Fruit fly (Drosophila melanogaster) whole organism, prepupa: ENCODE measurements around the gene EMC3.

Experiments
- CG10669 ChIP-seq: fragments of 200-800 bp; sonication (Bioruptor generic); optimal IDR thresholded peaks from 3 replicates; lab custom pipeline; 2018; ENCODE audit warnings: missing biosample characterization, mild to moderate bottlenecking, missing genetic modification characterization, moderate library complexity
- CG15336 ChIP-seq: fragments of 200-800 bp; sonication (Bioruptor generic); IDR thresholded peaks from 2 replicates; pipeline ENCODE4 v1.3.6; 2022; ENCODE audit warnings: missing biosample characterization, missing genetic modification characterization
- CG1621 ChIP-seq: fragments of 200-800 bp; sonication (Bioruptor generic); optimal IDR thresholded peaks from 3 replicates; lab custom pipeline; 2018; ENCODE audit warnings: missing biosample characterization, mild to moderate bottlenecking, missing genetic modification characterization
- CG32006 ChIP-seq: fragments of 200-800 bp; sonication (Bioruptor generic); optimal IDR thresholded peaks from 3 replicates; lab custom pipeline; 2017; ENCODE audit warnings: missing biosample characterization, mild to moderate bottlenecking, missing genetic modification characterization
- CG6163 ChIP-seq: fragments of 200-800 bp; sonication (Bioruptor generic); IDR thresholded peaks from 3 replicates; pipeline ENCODE4 v1.3.6; 2022; ENCODE audit warnings: missing biosample characterization, missing genetic modification characterization
- CG6808 ChIP-seq: fragments of 200-800 bp; sonication (Bioruptor generic); optimal IDR thresholded peaks from 3 replicates; lab custom pipeline; 2017; ENCODE audit warnings: missing biosample characterization, missing genetic modification characterization, mild to moderate bottlenecking, moderate library complexity, missing genetic modification reagents
- CG6854 ChIP-seq: fragments of 200-800 bp; sonication (Bioruptor generic); optimal IDR thresholded peaks from 2 replicates; lab custom pipeline; 2017; ENCODE audit warnings: missing biosample characterization, mild to moderate bottlenecking, missing genetic modification characterization
- dac ChIP-seq: fragments of 200-800 bp; sonication (Bioruptor generic); optimal IDR thresholded peaks from 2 replicates; lab custom pipeline; 2017; ENCODE audit warnings: missing biosample characterization, mild to moderate bottlenecking, missing genetic modification characterization
- topi ChIP-seq: fragments of 200-800 bp; sonication (Bioruptor generic); optimal IDR thresholded peaks from 3 replicates; lab custom pipeline; 2016; ENCODE audit warnings: missing biosample characterization, missing genetic modification characterization

DNA sequence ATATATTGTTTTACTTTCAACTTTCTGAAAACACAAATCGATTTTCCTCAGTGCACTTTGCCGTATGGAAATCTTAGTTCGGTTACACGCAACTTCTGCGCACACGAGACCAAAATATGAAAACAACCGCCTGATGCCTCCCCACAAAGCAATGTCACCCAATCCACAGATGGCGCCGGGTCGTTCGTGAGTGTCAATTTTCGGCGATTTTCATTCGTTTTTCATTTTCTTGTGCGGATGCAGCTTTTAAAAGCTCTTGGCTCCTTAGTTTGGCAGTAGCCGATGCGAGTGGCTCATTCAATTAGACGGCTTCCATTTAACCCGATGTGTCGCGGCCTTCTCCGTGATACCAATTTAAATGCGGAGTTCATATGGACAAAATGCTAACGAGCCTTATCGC, 8.3 kb downstream of the EMC3 start, which contains the start of gene CG6431:
- no peak for TF ChIP-seq CG6163
- no peak for TF ChIP-seq CG1621 (tag; lab: Kevin White, UChicago)
- no peak for TF ChIP-seq CG32006 (GFP tag; lab: Kevin White, UChicago)
- no peak for TF ChIP-seq CG10669 (GFP tag; lab: Kevin White, UChicago)
- no peak for TF ChIP-seq topi (GFP tag; lab: Kevin White, UChicago)
- no peak for TF ChIP-seq CG6808
- no peak for TF ChIP-seq CG15336
- no peak for TF ChIP-seq CG6854 (GFP tag; lab: Kevin White, UChicago)
- no peak for TF ChIP-seq dac (GFP tag; lab: Kevin White, UChicago)
